Worm (Caenorhabditis elegans) whole organism, young adult: ENCODE data around the gene F52E4.5.

Experiments used
- C06A6.2 ChIP-seq: fragments of 200-800 bp; sonication (Bioruptor generic); conservative IDR thresholded peaks from 2 replicates; pipeline ENCODE4 v1.3.6; 2022; ENCODE audit warnings: missing genetic modification characterization, missing compliant biosample characterization
- D2030.7 ChIP-seq: fragments of 200-800 bp; sonication (Bioruptor generic); IDR thresholded peaks from 2 replicates; pipeline ENCODE4 v1.3.6; 2022; ENCODE audit warnings: missing genetic modification reagents, missing genetic modification characterization, missing compliant biosample characterization
- F22D6.2 ChIP-seq: sonication (generic microtip); optimal IDR thresholded peaks from 2 replicates; lab custom pipeline; 2016; ENCODE audit warnings: mild to moderate bottlenecking, missing genetic modification characterization, missing compliant biosample characterization
- F33H1.4 ChIP-seq: fragments of 200-800 bp; sonication (Bioruptor generic); IDR thresholded peaks from 2 replicates; pipeline ENCODE4 v1.3.6; 2022; ENCODE audit warnings: missing genetic modification reagents, missing genetic modification characterization, missing compliant biosample characterization
- F37B4.10 ChIP-seq: fragments of 200-800 bp; sonication (Bioruptor generic); IDR thresholded peaks from 2 replicates; pipeline ENCODE4 v1.3.6; 2022; ENCODE audit warnings: missing genetic modification characterization, missing compliant biosample characterization
- F49E8.2 ChIP-seq: sonication (generic microtip); optimal IDR thresholded peaks from 3 replicates; lab custom pipeline; 2017; ENCODE audit warnings: missing genetic modification characterization, mild to moderate bottlenecking, missing compliant biosample characterization, antibody characterized with exemption, moderate library complexity; ENCODE audit not compliant: insufficient read depth
- F52B5.7 ChIP-seq: sonication (generic microtip); optimal IDR thresholded peaks from 2 replicates; lab custom pipeline; 2016; ENCODE audit warnings: mild to moderate bottlenecking, missing genetic modification characterization, missing compliant biosample characterization
- F57A8.1 ChIP-seq: fragments of 200-800 bp; sonication (Bioruptor generic); optimal IDR thresholded peaks from 2 replicates; lab custom pipeline; 2018; ENCODE audit warnings: mild to moderate bottlenecking, missing genetic modification characterization, moderate library complexity, missing compliant biosample characterization
- F57C9.4 ChIP-seq: sonication (generic microtip); optimal IDR thresholded peaks from 2 replicates; lab custom pipeline; 2017; ENCODE audit warnings: mild to moderate bottlenecking, missing genetic modification characterization, missing compliant biosample characterization
- T07F8.4 ChIP-seq: sonication (generic microtip); optimal IDR thresholded peaks from 2 replicates; lab custom pipeline; 2016; ENCODE audit warnings: mild to moderate bottlenecking, missing genetic modification characterization, moderate library complexity, missing compliant biosample characterization
- Y95B8A.8 ChIP-seq: fragments of 200-800 bp; sonication (Bioruptor generic); IDR thresholded peaks from 2 replicates; pipeline ENCODE4 v1.3.6; 2022; ENCODE audit warnings: missing genetic modification reagents, missing genetic modification characterization, missing compliant biosample characterization
- aptf-2 ChIP-seq: fragments of 200-800 bp; sonication (Bioruptor generic); conservative IDR thresholded peaks from 2 replicates; pipeline ENCODE4 v1.3.6; 2022; ENCODE audit warnings: missing genetic modification reagents, missing genetic modification characterization, missing compliant biosample characterization
- athp-1 ChIP-seq: sonication (generic microtip); optimal IDR thresholded peaks from 2 replicates; lab custom pipeline; 2017; ENCODE audit warnings: mild to moderate bottlenecking, missing genetic modification characterization, missing compliant biosample characterization
- attf-6 ChIP-seq: fragments of 200-800 bp; sonication (Bioruptor generic); IDR thresholded peaks from 2 replicates; pipeline ENCODE4 v1.3.6; 2022; ENCODE audit warnings: missing genetic modification reagents, missing genetic modification characterization, missing compliant biosample characterization
- bed-2 ChIP-seq: fragments of 200-800 bp; sonication (Bioruptor generic); IDR thresholded peaks from 2 replicates; pipeline ENCODE4 v1.3.6; 2022; ENCODE audit warnings: missing genetic modification reagents, missing genetic modification characterization, missing compliant biosample characterization
- ceh-91 ChIP-seq: fragments of 200-800 bp; sonication (Bioruptor generic); IDR thresholded peaks from 2 replicates; pipeline ENCODE4 v1.3.6; 2022; ENCODE audit warnings: missing genetic modification reagents, missing genetic modification characterization, missing compliant biosample characterization
- egl-44 ChIP-seq: fragments of 200-800 bp; sonication (Bioruptor generic); IDR thresholded peaks from 2 replicates; pipeline ENCODE4 v1.3.6; 2022; ENCODE audit warnings: missing genetic modification reagents, missing genetic modification characterization, missing compliant biosample characterization
- ekl-4 ChIP-seq: fragments of 200-800 bp; sonication (Bioruptor generic); IDR thresholded peaks from 2 replicates; pipeline ENCODE4 v1.3.6; 2022; ENCODE audit warnings: missing genetic modification reagents, missing genetic modification characterization, missing compliant biosample characterization
- ets-4 ChIP-seq: fragments of 200-800 bp; sonication (Bioruptor generic); optimal IDR thresholded peaks from 2 replicates; lab custom pipeline; 2018; ENCODE audit warnings: mild to moderate bottlenecking, missing genetic modification characterization, missing compliant biosample characterization
- fkh-3 ChIP-seq: sonication (generic microtip); optimal IDR thresholded peaks from 2 replicates; lab custom pipeline; 2016; ENCODE audit warnings: mild to moderate bottlenecking, missing genetic modification characterization, missing compliant biosample characterization
- gei-17 ChIP-seq: fragments of 200-800 bp; sonication (Bioruptor generic); optimal IDR thresholded peaks from 2 replicates; lab custom pipeline; 2018; ENCODE audit warnings: mild to moderate bottlenecking, missing genetic modification characterization, missing compliant biosample characterization
- him-1 ChIP-seq: sonication (generic microtip); optimal IDR thresholded peaks from 2 replicates; lab custom pipeline; 2016; ENCODE audit warnings: missing genotype, missing genetic modification reagents, missing genetic modification characterization, missing compliant biosample characterization
- hlh-12 ChIP-seq: sonication (generic microtip); optimal IDR thresholded peaks from 2 replicates; lab custom pipeline; 2016; ENCODE audit warnings: missing genetic modification characterization, missing compliant biosample characterization
- hsf-1 ChIP-seq: fragments of 200-800 bp; sonication (Bioruptor generic); IDR thresholded peaks from 2 replicates; pipeline ENCODE4 v1.3.6; 2022; ENCODE audit warnings: missing genetic modification reagents, missing genetic modification characterization, missing compliant biosample characterization
- let-526 ChIP-seq: fragments of 200-800 bp; sonication (Bioruptor generic); IDR thresholded peaks from 2 replicates; pipeline ENCODE4 v1.3.6; 2022; ENCODE audit warnings: missing genetic modification reagents, missing genetic modification characterization, missing compliant biosample characterization
- lin-26 ChIP-seq: fragments of 200-800 bp; sonication (Bioruptor generic); IDR thresholded peaks from 2 replicates; pipeline ENCODE4 v1.3.6; 2022; ENCODE audit warnings: missing genetic modification reagents, missing genetic modification characterization, missing compliant biosample characterization
- lin-35 ChIP-seq, 3 experiments: fragments of 150-350 bp in 2 of 3; sonication (generic microtip) in 1 of 3; optimal IDR thresholded peaks; 2 replicates each; lab custom pipeline; 2014 to 2018; ENCODE audit warnings: missing biosample characterization in 3 of 3, missing genetic modification characterization in 3 of 3, missing genetic modification reagents in 3 of 3
- lin-54 ChIP-seq: fragments of 200-800 bp; sonication (Bioruptor generic); optimal IDR thresholded peaks from 2 replicates; lab custom pipeline; 2018; ENCODE audit warnings: mild to moderate bottlenecking, missing genetic modification characterization, missing compliant biosample characterization
- lsl-1 ChIP-seq: fragments of 200-800 bp; sonication (Bioruptor generic); optimal IDR thresholded peaks from 2 replicates; lab custom pipeline; 2018; ENCODE audit warnings: mild to moderate bottlenecking, missing genetic modification characterization, moderate library complexity, missing compliant biosample characterization
- lsy-27 ChIP-seq: sonication (generic microtip); optimal IDR thresholded peaks from 2 replicates; lab custom pipeline; 2017; ENCODE audit warnings: missing genetic modification characterization, mild to moderate bottlenecking, missing compliant biosample characterization, antibody characterized with exemption, missing genotype, borderline replicate concordance; ENCODE audit not compliant: insufficient read depth
- mcd-1 ChIP-seq: fragments of 200-800 bp; sonication (Bioruptor generic); IDR thresholded peaks from 2 replicates; pipeline ENCODE4 v1.3.6; 2022; ENCODE audit warnings: missing genetic modification reagents, missing genetic modification characterization, missing compliant biosample characterization
- mel-28 ChIP-seq: sonication (generic microtip); optimal IDR thresholded peaks from 2 replicates; lab custom pipeline; 2016; ENCODE audit warnings: borderline replicate concordance, mild to moderate bottlenecking, missing genetic modification characterization, missing compliant biosample characterization
- mes-4 ChIP-seq: sonication (generic microtip); optimal IDR thresholded peaks from 2 replicates; lab custom pipeline; 2016; ENCODE audit warnings: missing genotype, missing genetic modification characterization, missing compliant biosample characterization
- mxl-1 ChIP-seq: sonication (generic microtip); optimal IDR thresholded peaks from 2 replicates; lab custom pipeline; 2016; ENCODE audit warnings: missing genetic modification characterization, missing compliant biosample characterization
- nfya-1 ChIP-seq: sonication (generic microtip); optimal IDR thresholded peaks from 2 replicates; lab custom pipeline; 2017; ENCODE audit warnings: antibody characterized with exemption, missing compliant biosample characterization, missing genetic modification characterization, borderline replicate concordance; ENCODE audit not compliant: insufficient read depth
- nfyb-1 ChIP-seq: fragments of 200-800 bp; sonication (Bioruptor generic); IDR thresholded peaks from 2 replicates; pipeline ENCODE4 v1.3.6; 2022; ENCODE audit warnings: missing genetic modification reagents, missing genetic modification characterization, missing compliant biosample characterization
- rec-8 ChIP-seq, 2 experiments: sonication (generic microtip); optimal IDR thresholded peaks; 2 replicates each; lab custom pipeline; 2016; ENCODE audit warnings: mild to moderate bottlenecking in 2 of 2, missing genetic modification characterization in 2 of 2, missing genetic modification reagents in 2 of 2, missing genotype in 2 of 2, missing biosample characterization in 1 of 2, missing compliant biosample characterization in 1 of 2, moderate library complexity in 1 of 2
- repo-1 ChIP-seq: sonication (generic microtip); optimal IDR thresholded peaks from 2 replicates; lab custom pipeline; 2017; ENCODE audit warnings: mild to moderate bottlenecking, missing genetic modification characterization, missing compliant biosample characterization
- sea-2 ChIP-seq: fragments of 200-800 bp; sonication (Bioruptor generic); IDR thresholded peaks from 2 replicates; pipeline ENCODE4 v1.3.6; 2022; ENCODE audit warnings: missing genetic modification characterization, missing compliant biosample characterization
- snpc-4 ChIP-seq, 5 experiments: fragments of 150-350 bp in 1 of 5; sonication (generic microtip) in 4 of 5; optimal IDR thresholded peaks; 2 replicates each; lab custom pipeline; 2014 to 2018; ENCODE audit warnings: missing genetic modification characterization in 5 of 5, missing biosample characterization in 3 of 5, antibody characterized with exemption in 2 of 5, mild to moderate bottlenecking in 2 of 5, missing compliant biosample characterization in 2 of 5, missing genotype in 2 of 5, moderate library complexity in 2 of 5, missing genetic modification reagents in 1 of 5
- tbx-9 ChIP-seq: sonication (generic microtip); optimal IDR thresholded peaks from 2 replicates; lab custom pipeline; 2016; ENCODE audit warnings: borderline replicate concordance, missing genetic modification characterization, inconsistent platforms, missing compliant biosample characterization
- unc-130 ChIP-seq: sonication (generic microtip); optimal IDR thresholded peaks from 2 replicates; lab custom pipeline; 2016; ENCODE audit warnings: missing genetic modification reagents, missing genetic modification characterization, missing compliant biosample characterization
- zfh-2 ChIP-seq: fragments of 200-800 bp; sonication (Bioruptor generic); conservative IDR thresholded peaks from 2 replicates; pipeline ENCODE4 v1.3.6; 2022; ENCODE audit warnings: missing genetic modification reagents, missing genetic modification characterization, missing compliant biosample characterization
- ztf-18 ChIP-seq: sonication (generic microtip); optimal IDR thresholded peaks from 2 replicates; lab custom pipeline; 2016; ENCODE audit warnings: missing genotype, mild to moderate bottlenecking, missing genetic modification characterization, missing compliant biosample characterization
- ztf-22 ChIP-seq: fragments of 200-800 bp; sonication (Bioruptor generic); optimal IDR thresholded peaks from 2 replicates; lab custom pipeline; 2018; ENCODE audit warnings: mild to moderate bottlenecking, missing genetic modification characterization, moderate library complexity, missing compliant biosample characterization
- ztf-26 ChIP-seq: sonication (generic microtip); optimal IDR thresholded peaks from 2 replicates; lab custom pipeline; 2017; ENCODE audit warnings: missing genetic modification characterization, missing compliant biosample characterization
- ztf-3 ChIP-seq: fragments of 200-800 bp; sonication (Bioruptor generic); optimal IDR thresholded peaks from 2 replicates; lab custom pipeline; 2018; ENCODE audit warnings: mild to moderate bottlenecking, missing genetic modification characterization, missing compliant biosample characterization
- ztf-6 ChIP-seq: fragments of 200-800 bp; sonication (Bioruptor generic); IDR thresholded peaks from 2 replicates; pipeline ENCODE4 v1.3.6; 2022; ENCODE audit warnings: missing genetic modification reagents, missing genetic modification characterization, missing compliant biosample characterization

The F52E4.5 gene

ce11 chrX:3099832-3100231, 12.7 kb upstream of the F52E4.5 start, which contains the start of gene sec-3 (continued):
- TF ChIP-seq ztf-26 (peak; percentile 36), lsy-27 (tag; lab: Kevin White, UChicago) (no peak), snpc-4 (GFP tag; optimal IDR thresholded peaks at IDR 0.05; lab: Kevin White, UChicago) (no peak), snpc-4 (tag; optimal IDR thresholded peaks at IDR 0.05; lab: Kevin White, UChicago) (peak in 3 of 4 experiments; percentile 47 to 72 (median 65)), ztf-6 (GFP tag; lab: Robert Waterston, UW) (no peak), T07F8.4 (no peak), athp-1 (tag; lab: Kevin White, UChicago) (no peak), sea-2 (GFP tag; lab: Robert Waterston, UW) (no peak), repo-1 (peak; percentile 85), F49E8.2 (tag; lab: Kevin White, UChicago) (no peak), F33H1.4 (GFP tag; lab: Robert Waterston, UW) (no peak), Y95B8A.8 (GFP tag; lab: Robert Waterston, UW) (no peak), lin-35 (GFP tag; optimal IDR thresholded peaks at IDR 0.05; lab: Kevin White, UChicago) (peak in 1 of 3 experiments; percentile 85), let-526 (0 out of 2 replicates have a peak, but pooled peaks have one; percentile 12), hlh-12 (no peak), ztf-22 (peak; percentile 3), D2030.7 (GFP tag; lab: Robert Waterston, UW) (no peak), ztf-18 (tag; lab: Kevin White, UChicago) (peak; percentile 98), rec-8 (tag; optimal IDR thresholded peaks at IDR 0.05; lab: Kevin White, UChicago) (no peak), lin-54 (peak; percentile 61), F22D6.2 (tag; lab: Kevin White, UChicago) (peak; percentile 42), bed-2 (no peak), ets-4 (GFP tag; lab: Kevin White, UChicago) (no peak), hsf-1 (GFP tag; lab: Robert Waterston, UW) (no peak), C06A6.2 (GFP tag; lab: Robert Waterston, UW) (peak; percentile 28; the same call in 1 of the 2 replicates), attf-6 (GFP tag; lab: Robert Waterston, UW) (no peak), unc-130 (GFP tag; lab: Kevin White, UChicago) (no peak), tbx-9 (tag; lab: Kevin White, UChicago) (no peak), lin-26 (GFP tag; lab: Robert Waterston, UW) (peak; percentile 23; the same call in 1 of the 2 replicates), F37B4.10 (GFP tag; lab: Robert Waterston, UW) (no peak), lsl-1 (GFP tag; lab: Kevin White, UChicago) (no peak), fkh-3 (no peak), nfya-1 (no peak), ekl-4 (no peak), mcd-1 (GFP tag; lab: Robert Waterston, UW) (peak; percentile 82), mxl-1 (no peak), ceh-91 (no peak), egl-44 (no peak), him-1 (no peak), F52B5.7 (no peak), nfyb-1 (GFP tag; lab: Robert Waterston, UW) (peak; percentile 59; the same call in 1 of the 2 replicates), F57A8.1 (GFP tag; lab: Kevin White, UChicago) (no peak), mes-4 (no peak), mel-28 (no peak), ztf-3 (GFP tag; lab: Kevin White, UChicago) (no peak), F57C9.4 (tag; lab: Kevin White, UChicago) (no peak), zfh-2 (GFP tag; lab: Robert Waterston, UW) (0 out of 2 replicates have a peak, but pooled peaks have one; percentile 34), aptf-2 (GFP tag; lab: Robert Waterston, UW) (no peak), gei-17 (GFP tag; lab: Kevin White, UChicago) (peak; percentile 51)
